Worm (Caenorhabditis elegans): ENCODE data around the gene F42G8.8.

The F42G8.8 gene

ce11 chrIV:8164515-8164914 is 45.6 kb downstream of the F42G8.8 start:
- TF ChIP-seq dao-5 (tag; optimal IDR thresholded peaks at IDR 0.05) (no peak), him-1 (tag; optimal IDR thresholded peaks at IDR 0.05) (no peak), W03F9.2 (tag; optimal IDR thresholded peaks at IDR 0.05) (no peak)

- TF ChIP-seq him-1 (tag; optimal IDR thresholded peaks at IDR 0.05) (no peak), W03F9.2 (tag; optimal IDR thresholded peaks at IDR 0.05) (no peak), dao-5 (tag; optimal IDR thresholded peaks at IDR 0.05) (no peak)
Measured at ce11 chrIV:8165950-8166349, 47.1 kb downstream of the F42G8.8 start, which contains the start of gene B0218.7. B0218.7 (minus strand) TSS chrIV:8166050.

ce11 chrIV:8168660-8169059 is 49.8 kb downstream of the F42G8.8 start, which contains the start of gene clec-52:
clec-52 (minus strand) TSS chrIV:8168760.
- TF ChIP-seq him-1 (tag; optimal IDR thresholded peaks at IDR 0.05): no peak
- TF ChIP-seq W03F9.2 (tag; optimal IDR thresholded peaks at IDR 0.05): no peak
- no peak for TF ChIP-seq dao-5 (tag; optimal IDR thresholded peaks at IDR 0.05)

- TF ChIP-seq W03F9.2 (tag; optimal IDR thresholded peaks at IDR 0.05) (no peak), dao-5 (tag; optimal IDR thresholded peaks at IDR 0.05) (no peak), him-1 (tag; optimal IDR thresholded peaks at IDR 0.05) (no peak)
Measured at ce11 chrIV:8169674-8170073, 50.8 kb downstream of the F42G8.8 start, which contains the start of gene C07G1.15. C07G1.15 (plus strand) TSS chrIV:8169974.

- no peak for TF ChIP-seq dao-5 (tag; optimal IDR thresholded peaks at IDR 0.05)
- TF ChIP-seq him-1 (tag; optimal IDR thresholded peaks at IDR 0.05): no peak
- TF ChIP-seq W03F9.2 (tag; optimal IDR thresholded peaks at IDR 0.05): no peak
Measured at ce11 chrIV:8170264-8170663, 51.4 kb downstream of the F42G8.8 start.
